Fruit fly (Drosophila melanogaster) whole organism, embryonic: ENCODE measurements around the gene CG15435.
A peak's percentile ranks its signal among the peaks of the same experiment; 100 is the strongest.

Source experiments
- ATbp ChIP-seq: fragments of 200-800 bp; sonication (Bioruptor generic); optimal IDR thresholded peaks from 2 replicates; lab custom pipeline; 2017; ENCODE audit warnings: missing biosample characterization, mild to moderate bottlenecking, missing genetic modification characterization, missing genetic modification reagents
- Asciz ChIP-seq: fragments of 200-800 bp; sonication (Bioruptor generic); optimal IDR thresholded peaks from 2 replicates; lab custom pipeline; 2017; ENCODE audit warnings: missing biosample characterization, mild to moderate bottlenecking, missing genetic modification characterization, missing genetic modification reagents
- Atf3 ChIP-seq: fragments of 200-800 bp; sonication (Bioruptor generic); optimal IDR thresholded peaks from 3 replicates; lab custom pipeline; 2016; ENCODE audit warnings: missing biosample characterization, missing genetic modification characterization
- Blimp-1 ChIP-seq: fragments of 200-800 bp; sonication (Bioruptor generic); optimal IDR thresholded peaks from 3 replicates; lab custom pipeline; 2018; ENCODE audit warnings: missing biosample characterization, missing genetic modification characterization, mild to moderate bottlenecking, moderate library complexity, missing genetic modification reagents
- CG10431 ChIP-seq: fragments of 200-800 bp; sonication (Bioruptor generic); optimal IDR thresholded peaks from 3 replicates; lab custom pipeline; 2018; ENCODE audit warnings: missing biosample characterization, mild to moderate bottlenecking, missing genetic modification characterization
- CG1603 ChIP-seq: fragments of 200-800 bp; sonication (Bioruptor generic); optimal IDR thresholded peaks from 2 replicates; lab custom pipeline; 2019; ENCODE audit warnings: missing biosample characterization, mild to moderate bottlenecking, missing genetic modification characterization, moderate library complexity
- CG18599 ChIP-seq: fragments of 200-800 bp; sonication (Bioruptor generic); optimal IDR thresholded peaks from 3 replicates; lab custom pipeline; 2017; ENCODE audit warnings: missing biosample characterization, missing genetic modification characterization, mild to moderate bottlenecking, moderate library complexity, missing genetic modification reagents
- CG31224 ChIP-seq: fragments of 200-800 bp; sonication (Bioruptor generic); IDR thresholded peaks from 2 replicates; pipeline ENCODE4 v1.3.6; 2022; ENCODE audit warnings: missing biosample characterization, missing genetic modification characterization
- CG3163 ChIP-seq: fragments of 200-800 bp; sonication (Bioruptor generic); optimal IDR thresholded peaks from 3 replicates; lab custom pipeline; 2016; ENCODE audit warnings: missing biosample characterization, missing genetic modification characterization
- CG32532 ChIP-seq: fragments of 200-800 bp; sonication (Bioruptor generic); IDR thresholded peaks from 2 replicates; pipeline ENCODE4 v1.3.6; 2022; ENCODE audit warnings: missing biosample characterization, missing genetic modification characterization
- CG33213 ChIP-seq: fragments of 200-800 bp; sonication (Bioruptor generic); optimal IDR thresholded peaks from 3 replicates; lab custom pipeline; 2016; ENCODE audit warnings: missing biosample characterization, missing genetic modification characterization
- CG3726 ChIP-seq: fragments of 200-800 bp; sonication (Bioruptor generic); IDR thresholded peaks from 3 replicates; pipeline ENCODE4, ENCODE4 v1.3.6; 2022; ENCODE audit warnings: missing biosample characterization, missing genetic modification characterization
- CG4617 ChIP-seq: fragments of 200-800 bp; sonication (Bioruptor generic); optimal IDR thresholded peaks from 3 replicates; lab custom pipeline; 2016; ENCODE audit warnings: missing biosample characterization, missing genetic modification characterization, borderline replicate concordance
- CG4854 ChIP-seq: fragments of 200-800 bp; sonication (Bioruptor generic); optimal IDR thresholded peaks from 2 replicates; lab custom pipeline; 2016; ENCODE audit warnings: missing biosample characterization, missing genetic modification characterization, inconsistent platforms
- CG6683 ChIP-seq: fragments of 200-800 bp; sonication (Bioruptor generic); optimal IDR thresholded peaks from 2 replicates; lab custom pipeline; 2017; ENCODE audit warnings: missing biosample characterization, mild to moderate bottlenecking, missing genetic modification characterization, missing genetic modification reagents
- CG9215 ChIP-seq: fragments of 200-800 bp; sonication (Bioruptor generic); IDR thresholded peaks from 2 replicates; pipeline ENCODE4 v1.3.6; 2022; ENCODE audit warnings: missing biosample characterization, missing genetic modification characterization
- CG9437 ChIP-seq: fragments of 200-800 bp; sonication (Bioruptor generic); optimal IDR thresholded peaks from 2 replicates; lab custom pipeline; 2018; ENCODE audit warnings: missing biosample characterization, mild to moderate bottlenecking, missing genetic modification characterization
- CG9727 ChIP-seq: fragments of 200-800 bp; sonication (Bioruptor generic); optimal IDR thresholded peaks from 3 replicates; lab custom pipeline; 2017; ENCODE audit warnings: missing biosample characterization, mild to moderate bottlenecking, missing genetic modification characterization
- Camta ChIP-seq: fragments of 200-800 bp; sonication (Bioruptor generic); optimal IDR thresholded peaks from 2 replicates; lab custom pipeline; 2016; ENCODE audit warnings: missing biosample characterization, missing genetic modification characterization
- Chrac-16 ChIP-seq: fragments of 200-800 bp; sonication (Bioruptor generic); optimal IDR thresholded peaks from 3 replicates; lab custom pipeline; 2016; ENCODE audit warnings: missing biosample characterization, missing genetic modification characterization
- Dll ChIP-seq: fragments of 200-800 bp; sonication (Bioruptor generic); IDR thresholded peaks from 4 replicates; pipeline ENCODE4 v1.3.6; 2022; ENCODE audit warnings: missing biosample characterization, missing genetic modification characterization; ENCODE audit not compliant: partially characterized antibody
- Fer3 ChIP-seq: fragments of 200-800 bp; sonication (Bioruptor generic); optimal IDR thresholded peaks from 2 replicates; lab custom pipeline; 2018; ENCODE audit warnings: missing biosample characterization, mild to moderate bottlenecking, missing genetic modification characterization, moderate library complexity
- Gug ChIP-seq: fragments of 200-800 bp; sonication (Bioruptor generic); IDR thresholded peaks from 4 replicates; pipeline ENCODE4 v1.3.6; 2022; ENCODE audit warnings: missing biosample characterization, missing genetic modification characterization
- HLH3B ChIP-seq: fragments of 200-800 bp; sonication (Bioruptor generic); IDR thresholded peaks from 2 replicates; pipeline ENCODE4 v1.3.6; 2022; ENCODE audit warnings: missing biosample characterization, missing genetic modification characterization
- Hsf ChIP-seq: fragments of 200-800 bp; sonication (Bioruptor generic); optimal IDR thresholded peaks from 3 replicates; lab custom pipeline; 2016; ENCODE audit warnings: missing biosample characterization, missing genetic modification characterization
- NC2α ChIP-seq: fragments of 200-800 bp; sonication (Bioruptor generic); optimal IDR thresholded peaks from 2 replicates; lab custom pipeline; 2016; ENCODE audit warnings: missing biosample characterization, missing genetic modification characterization
- Optix ChIP-seq: fragments of 200-800 bp; sonication (Bioruptor generic); IDR thresholded peaks from 3 replicates; pipeline ENCODE4 v1.3.6; 2022; ENCODE audit warnings: missing biosample characterization, missing genetic modification characterization
- Pdp1 ChIP-seq, 2 experiments: fragments of 200-800 bp; sonication (Bioruptor generic); optimal IDR thresholded peaks; 3 replicates each; lab custom pipeline; 2016; ENCODE audit warnings: missing biosample characterization in 2 of 2, missing genetic modification characterization in 2 of 2, mild to moderate bottlenecking in 1 of 2, moderate library complexity in 1 of 2
- Taf1 ChIP-seq: fragments of 200-800 bp; sonication (Bioruptor generic); IDR thresholded peaks from 2 replicates; pipeline ENCODE4 v1.3.6; 2022; ENCODE audit warnings: missing biosample characterization, missing genetic modification characterization
- Trl ChIP-seq, 3 experiments: fragments of >200 bp in 2 of 3; fragments of 200-800 bp in 1 of 3; sonication (Bioruptor generic) in 1 of 3; optimal IDR thresholded peaks; 2 replicates in 1 of 3; 3 replicates in 2 of 3; lab custom pipeline; 2016 to 2017; ENCODE audit warnings: missing biosample characterization in 1 of 3, missing genetic modification characterization in 1 of 3
- Xbp1 ChIP-seq: fragments of 200-800 bp; sonication (Bioruptor generic); optimal IDR thresholded peaks from 3 replicates; lab custom pipeline; 2016; ENCODE audit warnings: missing biosample characterization, mild to moderate bottlenecking, missing genetic modification characterization
- ab ChIP-seq: fragments of 200-800 bp; sonication (Bioruptor generic); optimal IDR thresholded peaks from 2 replicates; lab custom pipeline; 2016; ENCODE audit warnings: missing biosample characterization, missing genetic modification characterization
- ara ChIP-seq: fragments of 200-800 bp; sonication (Bioruptor generic); IDR thresholded peaks from 2 replicates; pipeline ENCODE4 v1.3.6; 2022; ENCODE audit warnings: missing biosample characterization, missing genetic modification characterization
- ash1 ChIP-seq: fragments of 200-800 bp; sonication (Bioruptor generic); optimal IDR thresholded peaks from 2 replicates; lab custom pipeline; 2018; ENCODE audit warnings: missing biosample characterization, mild to moderate bottlenecking, missing genetic modification characterization
- bbx ChIP-seq: fragments of 200-800 bp; sonication (Bioruptor generic); IDR thresholded peaks from 2 replicates; pipeline ENCODE4 v1.3.6; 2022; ENCODE audit warnings: missing biosample characterization, missing genetic modification characterization; ENCODE audit not compliant: partially characterized antibody
- chinmo ChIP-seq: fragments of 200-800 bp; sonication (Bioruptor generic); IDR thresholded peaks from 4 replicates; pipeline ENCODE4 v1.3.6; 2022; ENCODE audit warnings: missing biosample characterization, missing genetic modification characterization; ENCODE audit not compliant: partially characterized antibody
- fd3F ChIP-seq: fragments of 200-800 bp; sonication (Bioruptor generic); optimal IDR thresholded peaks from 2 replicates; lab custom pipeline; 2018; ENCODE audit warnings: missing biosample characterization, mild to moderate bottlenecking, missing genetic modification characterization, moderate library complexity
- fru ChIP-seq: fragments of >200 bp; optimal IDR thresholded peaks from 2 replicates; lab custom pipeline; 2017
- fu2 ChIP-seq: fragments of 200-800 bp; sonication (Bioruptor generic); optimal IDR thresholded peaks from 2 replicates; lab custom pipeline; 2016; ENCODE audit warnings: missing biosample characterization, missing genetic modification characterization
- lmd ChIP-seq: fragments of 200-800 bp; sonication (Bioruptor generic); IDR thresholded peaks from 2 replicates; pipeline ENCODE4 v1.3.6; 2022; ENCODE audit warnings: missing biosample characterization, missing genetic modification characterization
- onecut ChIP-seq: fragments of 200-800 bp; sonication (Bioruptor generic); IDR thresholded peaks from 2 replicates; pipeline ENCODE4 v1.3.6; 2022; ENCODE audit warnings: missing biosample characterization, missing genetic modification characterization
- p53 ChIP-seq: fragments of 200-800 bp; sonication (Bioruptor generic); optimal IDR thresholded peaks from 2 replicates; lab custom pipeline; 2016; ENCODE audit warnings: missing biosample characterization, missing genetic modification characterization
- pan ChIP-seq, 4 experiments: fragments of >200 bp in 3 of 4; fragments of 200-800 bp in 1 of 4; sonication (Bioruptor generic) in 1 of 4; optimal IDR thresholded peaks in 3 of 4; IDR thresholded peaks in 1 of 4; 2 replicates each; pipeline versions ENCODE4 v1.3.6 to Lab custom; 2017 to 2022; ENCODE audit warnings: missing biosample characterization in 2 of 4, missing genetic modification characterization in 2 of 4, mixed read lengths in 1 of 4
- peb ChIP-seq: fragments of 200-800 bp; sonication (Bioruptor generic); IDR thresholded peaks from 2 replicates; pipeline ENCODE4 v1.3.6; 2022; ENCODE audit warnings: missing biosample characterization, missing genetic modification characterization
- pum ChIP-seq: fragments of 200-800 bp; sonication (Bioruptor generic); optimal IDR thresholded peaks from 2 replicates; lab custom pipeline; 2016; ENCODE audit warnings: missing biosample characterization, missing genetic modification characterization
- sqz ChIP-seq: fragments of 200-800 bp; sonication (Bioruptor generic); optimal IDR thresholded peaks from 3 replicates; lab custom pipeline; 2018; ENCODE audit warnings: missing biosample characterization, mild to moderate bottlenecking, missing genetic modification characterization
- tin ChIP-seq: fragments of 200-800 bp; sonication (Bioruptor generic); optimal IDR thresholded peaks from 3 replicates; lab custom pipeline; 2016; ENCODE audit warnings: missing biosample characterization, missing genetic modification characterization

Gene CG15435

DNA sequence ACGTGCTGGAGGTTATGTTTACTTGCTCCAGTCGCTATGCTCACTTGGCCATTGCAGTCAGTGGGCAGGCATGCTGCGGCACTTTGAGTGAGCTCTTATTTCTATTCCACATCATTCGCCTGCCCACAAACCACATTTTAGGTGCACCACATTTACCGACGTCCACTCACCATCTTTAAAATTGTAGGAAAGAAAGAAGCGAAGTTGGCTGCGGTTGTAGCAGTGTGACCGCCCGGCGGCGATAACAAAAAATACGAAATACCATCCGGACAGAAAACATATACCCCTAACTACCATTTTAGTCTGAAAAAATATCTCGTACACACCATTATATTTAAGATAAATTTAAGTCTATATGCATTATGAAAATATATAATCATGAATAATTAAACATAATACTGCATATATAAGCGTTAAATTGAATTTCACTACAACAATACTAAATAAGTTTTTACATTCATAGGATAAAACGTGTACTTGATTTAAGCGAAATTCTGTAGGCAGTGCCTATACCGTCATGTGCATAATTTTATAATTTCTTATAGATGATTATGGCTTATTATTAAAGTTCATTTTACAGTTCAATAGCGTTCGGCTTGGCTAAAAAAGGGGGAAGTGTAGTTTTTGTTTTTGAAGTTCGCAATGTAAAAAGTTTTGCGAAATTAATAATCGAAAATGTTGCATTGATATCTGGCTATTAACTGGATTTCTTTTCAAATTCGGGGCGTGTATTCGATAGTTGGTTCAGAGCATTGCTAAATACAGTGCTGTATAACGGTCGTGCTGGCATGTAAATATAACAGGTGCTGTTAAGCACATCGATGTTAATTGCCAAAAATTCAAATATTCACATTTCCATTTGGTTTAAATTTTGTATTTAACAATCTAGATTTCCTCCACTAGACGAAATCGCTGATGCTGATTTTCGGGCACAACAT lies 1.1 kb upstream of the CG15435 start, which contains the start of gene RpL27A (continued):
- TF ChIP-seq Pdp1 (GFP tag; optimal IDR thresholded peaks at IDR 0.05; lab: Kevin White, UChicago): peak; percentile 29 to 62
- peak; percentile 51 for TF ChIP-seq Atf3 (GFP tag; lab: Kevin White, UChicago)
- no peak for TF ChIP-seq fru (lab: Kevin White, UChicago)
- TF ChIP-seq chinmo (GFP tag; lab: Robert Waterston, UW): 0 out of 4 replicates have a peak, but pooled peaks have one; percentile 44
- peak; percentile 68 for TF ChIP-seq fd3F (GFP tag; lab: Kevin White, UChicago)
- TF ChIP-seq CG9727: peak; percentile 86
- peak; percentile 88 for TF ChIP-seq onecut (GFP tag; lab: Robert Waterston, UW)
- peak; percentile 59 for TF ChIP-seq CG9437 (GFP tag; lab: Kevin White, UChicago)
- peak; percentile 4 for TF ChIP-seq pum (GFP tag; lab: Kevin White, UChicago)
- peak; percentile 56 for TF ChIP-seq NC2α (GFP tag; lab: Kevin White, UChicago)
- peak; percentile 44 for TF ChIP-seq p53 (GFP tag; lab: Kevin White, UChicago)
- no peak for TF ChIP-seq ab
- TF ChIP-seq tin: peak; percentile 59
- TF ChIP-seq Blimp-1 (GFP tag; lab: Kevin White, UChicago): no peak
- TF ChIP-seq sqz (GFP tag; lab: Kevin White, UChicago): no peak
- TF ChIP-seq Dll (GFP tag; lab: Robert Waterston, UW): peak; percentile 32; the same call in 1 of the 4 replicates
- TF ChIP-seq ara (GFP tag; lab: Robert Waterston, UW): peak; percentile 73
- TF ChIP-seq Trl (optimal IDR thresholded peaks at IDR 0.05; lab: Kevin White, UChicago): no peak
- peak; percentile 86 for TF ChIP-seq Trl (GFP tag; optimal IDR thresholded peaks at IDR 0.05; lab: Kevin White, UChicago)
- TF ChIP-seq Fer3 (tag; lab: Kevin White, UChicago): peak; percentile 72
- TF ChIP-seq CG9215 (GFP tag; lab: Robert Waterston, UW): peak; percentile 53
- 0 out of 3 replicates have a peak, but pooled peaks have one; percentile 44 for TF ChIP-seq CG3726 (GFP tag; lab: Robert Waterston, UW)
- TF ChIP-seq CG1603 (tag; lab: Kevin White, UChicago): peak; percentile 87
- peak; percentile 63 for TF ChIP-seq fu2 (GFP tag; lab: Kevin White, UChicago)
- peak; percentile 79 for TF ChIP-seq Asciz (GFP tag; lab: Kevin White, UChicago)
- peak; percentile 20 for TF ChIP-seq CG6683 (GFP tag; lab: Kevin White, UChicago)
- peak; percentile 58 for TF ChIP-seq CG3163 (GFP tag; lab: Kevin White, UChicago)
- peak; percentile 61 for TF ChIP-seq CG4854
- TF ChIP-seq HLH3B (GFP tag; lab: Robert Waterston, UW): peak; percentile 70
- peak; percentile 54; the same call in 1 of the 2 replicates for TF ChIP-seq CG31224 (GFP tag; lab: Robert Waterston, UW)
- peak; percentile 32 for TF ChIP-seq Chrac-16 (GFP tag; lab: Kevin White, UChicago)
- TF ChIP-seq Xbp1 (GFP tag; lab: Kevin White, UChicago): peak; percentile 79
- TF ChIP-seq bbx (GFP tag; lab: Robert Waterston, UW): peak; percentile 73
- TF ChIP-seq CG18599 (GFP tag; lab: Kevin White, UChicago): peak; percentile 83
- TF ChIP-seq Optix (GFP tag; lab: Robert Waterston, UW): peak; percentile 68
- TF ChIP-seq pan (optimal IDR thresholded peaks at IDR 0.05; lab: Kevin White, UChicago): no peak
- TF ChIP-seq pan (GFP tag; optimal IDR thresholded peaks at IDR 0.05 in 1 of 2, IDR thresholded peaks at IDR 0.05 in 1 of 2): peak in 1 of 2 experiments; percentile 78
- peak; percentile 69 for TF ChIP-seq Hsf (GFP tag; lab: Kevin White, UChicago)
- TF ChIP-seq CG4617 (GFP tag; lab: Kevin White, UChicago): peak; percentile 44
- TF ChIP-seq Camta (GFP tag; lab: Kevin White, UChicago): peak; percentile 66
- peak; percentile 85 for TF ChIP-seq CG33213 (GFP tag; lab: Kevin White, UChicago)
- TF ChIP-seq lmd (GFP tag; lab: Robert Waterston, UW): peak; percentile 68
- peak; percentile 38; the same call in 2 of the 4 replicates for TF ChIP-seq Gug (GFP tag; lab: Robert Waterston, UW)
- TF ChIP-seq ash1 (GFP tag; lab: Kevin White, UChicago): peak; percentile 91
- TF ChIP-seq CG10431 (GFP tag; lab: Kevin White, UChicago): peak; percentile 90
- peak; percentile 28; the same call in 1 of the 2 replicates for TF ChIP-seq Taf1 (GFP tag; lab: Robert Waterston, UW)
- TF ChIP-seq CG32532 (GFP tag; lab: Robert Waterston, UW): peak; percentile 84
- TF ChIP-seq peb (GFP tag; lab: Robert Waterston, UW): peak; percentile 59
- peak; percentile 79 for TF ChIP-seq ATbp (GFP tag; lab: Kevin White, UChicago)
